Worm (Caenorhabditis elegans) whole organism, late embryonic: ENCODE data around the gene nhr-87.

Experiments
- C08G9.2 ChIP-seq: sonication (generic microtip); optimal IDR thresholded peaks from 2 replicates; lab custom pipeline; 2016; ENCODE audit warnings: mild to moderate bottlenecking, missing genetic modification characterization, moderate library complexity, missing compliant biosample characterization
- ama-1 ChIP-seq: fragments of 150-350 bp; optimal IDR thresholded peaks from 2 replicates; lab custom pipeline; 2014
- ceh-18 ChIP-seq: sonication (generic microtip); optimal IDR thresholded peaks from 2 replicates; lab custom pipeline; 2016; ENCODE audit warnings: missing genetic modification characterization, missing compliant biosample characterization
- ceh-6 ChIP-seq: fragments of 200-800 bp; sonication (Bioruptor generic); optimal IDR thresholded peaks from 2 replicates; lab custom pipeline; 2018; ENCODE audit warnings: mild to moderate bottlenecking, missing genetic modification characterization, missing compliant biosample characterization
- dve-1 ChIP-seq: sonication (generic microtip); optimal IDR thresholded peaks from 2 replicates; lab custom pipeline; 2017; ENCODE audit warnings: antibody characterized with exemption, mild to moderate bottlenecking, missing genetic modification characterization, missing compliant biosample characterization
- elt-2 ChIP-seq: sonication (generic microtip); optimal IDR thresholded peaks from 2 replicates; lab custom pipeline; 2016; ENCODE audit warnings: missing genetic modification reagents, missing genetic modification characterization, missing compliant biosample characterization
- hlh-6 ChIP-seq: sonication (generic microtip); optimal IDR thresholded peaks from 2 replicates; lab custom pipeline; 2016; ENCODE audit warnings: missing genotype, missing genetic modification characterization, missing compliant biosample characterization
- nhr-232 ChIP-seq: sonication (generic microtip); optimal IDR thresholded peaks from 2 replicates; lab custom pipeline; 2016; ENCODE audit warnings: missing genetic modification characterization, missing compliant biosample characterization
- npax-4 ChIP-seq: sonication (generic microtip); optimal IDR thresholded peaks from 2 replicates; lab custom pipeline; 2016; ENCODE audit warnings: missing genetic modification characterization, missing compliant biosample characterization
- ref-2 ChIP-seq: sonication (generic microtip); optimal IDR thresholded peaks from 2 replicates; lab custom pipeline; 2016; ENCODE audit warnings: missing genetic modification characterization, missing compliant biosample characterization
- zip-5 ChIP-seq: sonication (generic microtip); optimal IDR thresholded peaks from 2 replicates; lab custom pipeline; 2016; ENCODE audit warnings: missing genetic modification characterization, missing compliant biosample characterization

ce11 chrIV:1628281-1628680 is 4.5 kb downstream of the nhr-87 start:
- no peak for TF ChIP-seq ceh-6 (GFP tag; lab: Kevin White, UChicago)
- TF ChIP-seq zip-5 (tag; lab: Kevin White, UChicago) = no peak
- no peak for TF ChIP-seq ceh-18 (tag; lab: Kevin White, UChicago)
- TF ChIP-seq elt-2 = no peak
- no peak for TF ChIP-seq ref-2 (tag; lab: Kevin White, UChicago)
- peak; percentile 74 for TF ChIP-seq dve-1 (tag; lab: Kevin White, UChicago)
- TF ChIP-seq hlh-6 (tag; lab: Kevin White, UChicago) = no peak
- no peak for TF ChIP-seq ama-1 (lab: Kevin White, UChicago)
- TF ChIP-seq npax-4 (tag; lab: Kevin White, UChicago) = no peak
- no peak for TF ChIP-seq C08G9.2
- no peak for TF ChIP-seq nhr-232
